Fruit fly (Drosophila melanogaster): ENCODE data around the gene Trmt112.

The Trmt112 gene

dm6 chr3L:21241447-21241983, 24.9 kb upstream of the Trmt112 start (continued):
- TF ChIP-seq CG30431 (GFP tag; optimal IDR thresholded peaks at IDR 0.05) (no peak), Adf1 (GFP tag; IDR thresholded peaks at IDR 0.05) (no peak), dysf (GFP tag; IDR thresholded peaks at IDR 0.05) (no peak), Sox102F (GFP tag; optimal IDR thresholded peaks at IDR 0.05) (peak; percentile 1), Dip2 (GFP tag; IDR thresholded peaks at IDR 0.05) (no peak), slou (GFP tag; optimal IDR thresholded peaks at IDR 0.05) (no peak), CG11398 (GFP tag; optimal IDR thresholded peaks at IDR 0.05) (no peak), phol (tag; optimal IDR thresholded peaks at IDR 0.05) (no peak), unpg (GFP tag; optimal IDR thresholded peaks at IDR 0.05) (peak; percentile 9), CG11093 (GFP tag; IDR thresholded peaks at IDR 0.05) (no peak), nerfin-1 (tag; optimal IDR thresholded peaks at IDR 0.05) (no peak), CG10274 (GFP tag; optimal IDR thresholded peaks at IDR 0.05) (peak; percentile 20), Lpt (GFP tag; optimal IDR thresholded peaks at IDR 0.05) (no peak), Eip74EF (GFP tag; optimal IDR thresholded peaks at IDR 0.05) (no peak), lab (GFP tag; optimal IDR thresholded peaks at IDR 0.05) (peak; percentile 13), Fer1 (GFP tag; optimal IDR thresholded peaks at IDR 0.05) (peak; percentile 25), nau (GFP tag; optimal IDR thresholded peaks at IDR 0.05) (no peak), Dad (GFP tag; optimal IDR thresholded peaks at IDR 0.05) (no peak), CG1602 (GFP tag; optimal IDR thresholded peaks at IDR 0.05) (no peak), CTCF (GFP tag; optimal IDR thresholded peaks at IDR 0.05) (no peak), CG6654 (GFP tag; optimal IDR thresholded peaks at IDR 0.05) (no peak), gem (tag; optimal IDR thresholded peaks at IDR 0.05) (peak; percentile 40), pan (optimal IDR thresholded peaks at IDR 0.05) (no peak), pan (GFP tag; optimal IDR thresholded peaks at IDR 0.05 in 1 of 2, IDR thresholded peaks at IDR 0.05 in 1 of 2) (no peak), CG13624 (GFP tag; optimal IDR thresholded peaks at IDR 0.05) (peak; percentile 18), wdn (GFP tag; IDR thresholded peaks at IDR 0.05) (no peak), Hand (GFP tag; optimal IDR thresholded peaks at IDR 0.05) (no peak), CG10147 (GFP tag; optimal IDR thresholded peaks at IDR 0.05) (no peak), HmgZ (tag; optimal IDR thresholded peaks at IDR 0.05) (no peak), Nf-YB (GFP tag; optimal IDR thresholded peaks at IDR 0.05) (no peak), sim (GFP tag; IDR thresholded peaks at IDR 0.05) (no peak), CG3995 (GFP tag; optimal IDR thresholded peaks at IDR 0.05) (no peak), Stat92E (GFP tag; optimal IDR thresholded peaks at IDR 0.05) (no peak), CG4424 (GFP tag; optimal IDR thresholded peaks at IDR 0.05) (no peak), Med (GFP tag) (peak; percentile 56), CG5180 (GFP tag; optimal IDR thresholded peaks at IDR 0.05) (no peak), CrebB (tag; optimal IDR thresholded peaks at IDR 0.05) (no peak), row (GFP tag; IDR thresholded peaks at IDR 0.05) (peak; percentile 42; the same call in 2 of the 3 replicates), BtbVII (GFP tag; optimal IDR thresholded peaks at IDR 0.05) (no peak), NC2β (GFP tag; optimal IDR thresholded peaks at IDR 0.05) (no peak), Rx (GFP tag; IDR thresholded peaks at IDR 0.05) (no peak), CG4854 (GFP tag; optimal IDR thresholded peaks at IDR 0.05) (no peak), NK7.1 (GFP tag; optimal IDR thresholded peaks at IDR 0.05) (no peak), fd96Cb (tag; optimal IDR thresholded peaks at IDR 0.05) (no peak), Opbp (GFP tag; IDR thresholded peaks at IDR 0.05; ENCODE audit: partially characterized antibody) (no peak), cato (GFP tag; optimal IDR thresholded peaks at IDR 0.05; ENCODE audit: borderline replicate concordance) (no peak), CG10209 (GFP tag; optimal IDR thresholded peaks at IDR 0.05) (no peak), CG8290 (GFP tag; optimal IDR thresholded peaks at IDR 0.05) (no peak), CG8290 (tag; optimal IDR thresholded peaks at IDR 0.05) (peak in 1 of 2 experiments; percentile 22), ttk (GFP tag; IDR thresholded peaks at IDR 0.05) (no peak), CG10321 (GFP tag; IDR thresholded peaks at IDR 0.05) (no peak), CG18476 (GFP tag; optimal IDR thresholded peaks at IDR 0.05) (no peak)
